Worm (Caenorhabditis elegans) whole organism, L3 larva: Measurements from ENCODE around the gene B0310.2.

ENCODE experiments used
- ama-1 ChIP-seq: fragments of 150-350 bp; optimal IDR thresholded peaks from 2 replicates; lab custom pipeline; 2018
- ceh-28 ChIP-seq: fragments of 150-350 bp; optimal IDR thresholded peaks from 2 replicates; lab custom pipeline; 2014; ENCODE audit warnings: missing biosample characterization, missing genetic modification reagents, missing genetic modification characterization
- egl-27 ChIP-seq: sonication (generic microtip); optimal IDR thresholded peaks from 4 replicates; lab custom pipeline; 2017; ENCODE audit warnings: missing biosample characterization, missing genetic modification reagents, missing genetic modification characterization
- elt-3 ChIP-seq, 3 experiments: fragments of 150-350 bp in 1 of 3; sonication (generic microtip) in 2 of 3; optimal IDR thresholded peaks; 2 replicates in 2 of 3; 4 replicates in 1 of 3; lab custom pipeline; 2014 to 2017; ENCODE audit warnings: missing biosample characterization in 3 of 3, missing genetic modification characterization in 3 of 3
- lin-39 ChIP-seq: fragments of 150-350 bp; optimal IDR thresholded peaks from 2 replicates; lab custom pipeline; 2018; ENCODE audit warnings: missing biosample characterization, missing genetic modification reagents, missing genetic modification characterization
- pha-4 ChIP-seq: fragments of 150-350 bp; optimal IDR thresholded peaks from 2 replicates; lab custom pipeline; 2014; ENCODE audit warnings: missing biosample characterization, missing genetic modification reagents, missing genetic modification characterization

- TF ChIP-seq lin-39 (no peak), pha-4 (tag; lab: Kevin White, UChicago) (no peak), ceh-28 (tag; lab: Kevin White, UChicago) (no peak), elt-3 (tag; optimal IDR thresholded peaks at IDR 0.05; lab: Kevin White, UChicago) (no peak), ama-1 (no peak), egl-27 (tag; lab: Kevin White, UChicago) (no peak)
Measured at ce11 chrX:527663-528062, 20.9 kb upstream of the B0310.2 start.
